Worm (Caenorhabditis elegans) whole organism, L4 larva: Measurements from ENCODE around the gene T07C4.3.
"Not testable (repeated sequence)": the region's sequence is repeated elsewhere in the genome, so short reads cannot be mapped to it uniquely, and the experiment has no call there.

Experiments
- F10B5.3 ChIP-seq: sonication (generic microtip); optimal IDR thresholded peaks from 2 replicates; lab custom pipeline; 2016; ENCODE audit warnings: mild to moderate bottlenecking, missing genetic modification characterization, missing compliant biosample characterization
- aly-2 ChIP-seq: sonication (generic microtip); optimal IDR thresholded peaks from 2 replicates; lab custom pipeline; 2018; ENCODE audit warnings: missing biosample characterization, missing genetic modification characterization
- ceh-28 ChIP-seq: fragments of 150-350 bp; optimal IDR thresholded peaks from 2 replicates; lab custom pipeline; 2014; ENCODE audit warnings: missing biosample characterization, missing genetic modification reagents, missing genetic modification characterization
- mep-1 ChIP-seq: fragments of 150-350 bp; sonication (generic microtip); optimal IDR thresholded peaks from 3 replicates; lab custom pipeline; 2014; ENCODE audit warnings: missing biosample characterization, missing genetic modification characterization
- nhr-11 ChIP-seq: fragments of 150-350 bp; optimal IDR thresholded peaks from 2 replicates; lab custom pipeline; 2014; ENCODE audit warnings: missing biosample characterization, missing genetic modification characterization
- nhr-25 ChIP-seq: sonication (generic microtip); optimal IDR thresholded peaks from 2 replicates; lab custom pipeline; 2017; ENCODE audit warnings: missing genetic modification characterization, mild to moderate bottlenecking, missing compliant biosample characterization, antibody characterized with exemption, moderate library complexity, borderline replicate concordance; ENCODE audit not compliant: insufficient read depth
- nhr-41 ChIP-seq: fragments of 200-800 bp; sonication (Bioruptor generic); IDR thresholded peaks from 2 replicates; pipeline ENCODE4 v1.3.6; 2022; ENCODE audit warnings: missing genetic modification reagents, missing genetic modification characterization, missing compliant biosample characterization

- not testable (repeated sequence) for TF ChIP-seq F10B5.3 (tag; lab: Kevin White, UChicago); nhr-41; aly-2 (tag; lab: Kevin White, UChicago); nhr-11; mep-1 (tag; lab: Kevin White, UChicago); nhr-25; ceh-28 (tag; lab: Kevin White, UChicago)
These were observed 31.7 kb upstream of the T07C4.3 start for ce11 chrIII:10320228-10320705.
